Worm (Caenorhabditis elegans): ENCODE data around the gene F54C9.3.

The F54C9.3 gene

DNA sequence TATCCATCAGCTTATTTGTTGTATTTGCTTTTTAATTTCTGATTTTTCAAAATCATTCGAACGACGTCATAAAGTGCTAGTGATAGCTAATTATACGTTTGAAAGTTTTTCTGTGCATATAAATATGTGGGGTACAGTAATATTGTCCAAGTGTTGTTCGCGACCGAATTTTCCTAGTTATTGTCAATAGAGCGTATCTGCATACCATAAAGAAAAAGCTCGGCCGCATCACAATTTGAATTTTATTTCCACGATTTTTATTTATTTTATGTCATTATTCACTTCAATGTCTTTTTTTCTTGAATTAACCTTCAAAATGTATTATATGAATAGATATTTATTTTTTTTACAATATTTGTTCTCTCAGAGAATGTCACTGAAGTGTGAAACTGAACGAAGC lies 49.9 kb downstream of the F54C9.3 start, which contains the start of gene rnh-2 (continued):
- TF ChIP-seq pha-4 (tag; optimal IDR thresholded peaks at IDR 0.05) (no peak), unc-55 (GFP tag; optimal IDR thresholded peaks at IDR 0.05) (no peak), hlh-8 (tag; optimal IDR thresholded peaks at IDR 0.05) (peak; percentile 37), odd-2 (tag; optimal IDR thresholded peaks at IDR 0.05) (no peak), fkh-6 (tag; optimal IDR thresholded peaks at IDR 0.05) (no peak), K09A11.1 (tag; optimal IDR thresholded peaks at IDR 0.05; ENCODE audit: insufficient read depth) (no peak), unc-3 (GFP tag; conservative IDR thresholded peaks at IDR 0.05) (no peak), unc-3 (tag; optimal IDR thresholded peaks at IDR 0.05) (no peak), F13H6.1 (tag; optimal IDR thresholded peaks at IDR 0.05) (no peak), sdc-2 (tag; optimal IDR thresholded peaks at IDR 0.05) (no peak), npax-4 (tag; optimal IDR thresholded peaks at IDR 0.05) (no peak), ceh-30 (tag; optimal IDR thresholded peaks at IDR 0.05) (no peak), hlh-13 (GFP tag; optimal IDR thresholded peaks at IDR 0.05) (no peak), ceh-45 (GFP tag; IDR thresholded peaks at IDR 0.05) (no peak), madf-2 (tag; optimal IDR thresholded peaks at IDR 0.05) (no peak), che-1 (tag; optimal IDR thresholded peaks at IDR 0.05) (no peak), lim-6 (tag; optimal IDR thresholded peaks at IDR 0.05) (peak; percentile 25), sox-2 (GFP tag; IDR thresholded peaks at IDR 0.05) (no peak), ama-1 (optimal IDR thresholded peaks at IDR 0.05) (no peak), ztf-16 (tag; optimal IDR thresholded peaks at IDR 0.05) (no peak), nfya-1 (tag; optimal IDR thresholded peaks at IDR 0.05) (peak; percentile 4), elt-4 (tag; optimal IDR thresholded peaks at IDR 0.05) (no peak)
